Worm (Caenorhabditis elegans) whole organism, mixed stage, embryonic: ENCODE measurements around the gene nuo-3.

Source experiments
- M03D4.4 ChIP-seq: sonication (generic microtip); optimal IDR thresholded peaks from 2 replicates; lab custom pipeline; 2017; ENCODE audit warnings: mild to moderate bottlenecking, missing genetic modification characterization, missing compliant biosample characterization
- bed-3 ChIP-seq: fragments of 200-800 bp; sonication (Bioruptor generic); optimal IDR thresholded peaks from 3 replicates; lab custom pipeline; 2018; ENCODE audit warnings: mild to moderate bottlenecking, missing genetic modification characterization, moderate library complexity, missing compliant biosample characterization
- blmp-1 ChIP-seq: fragments of 150-350 bp; optimal IDR thresholded peaks from 2 replicates; lab custom pipeline; 2014; ENCODE audit warnings: missing biosample characterization, missing genetic modification characterization
- ceh-39 ChIP-seq: fragments of 150-350 bp; optimal IDR thresholded peaks from 2 replicates; lab custom pipeline; 2014; ENCODE audit warnings: missing biosample characterization, missing genetic modification characterization
- ceh-43 ChIP-seq: fragments of 200-800 bp; sonication (Bioruptor generic); optimal IDR thresholded peaks from 2 replicates; lab custom pipeline; 2018; ENCODE audit warnings: mild to moderate bottlenecking, missing genetic modification characterization, moderate library complexity, missing compliant biosample characterization
- ceh-83 ChIP-seq: fragments of 200-800 bp; sonication (Bioruptor generic); optimal IDR thresholded peaks from 2 replicates; lab custom pipeline; 2018; ENCODE audit warnings: mild to moderate bottlenecking, missing genetic modification characterization, missing compliant biosample characterization
- ces-1 ChIP-seq: fragments of 150-350 bp; optimal IDR thresholded peaks from 2 replicates; lab custom pipeline; 2014; ENCODE audit warnings: missing biosample characterization, missing genetic modification reagents, missing genetic modification characterization
- cnd-1 ChIP-seq: fragments of 200-800 bp; sonication (Bioruptor generic); optimal IDR thresholded peaks from 2 replicates; lab custom pipeline; 2018; ENCODE audit warnings: mild to moderate bottlenecking, missing genetic modification characterization, missing compliant biosample characterization
- drap-1 ChIP-seq: fragments of 200-800 bp; sonication (Bioruptor generic); optimal IDR thresholded peaks from 3 replicates; lab custom pipeline; 2018; ENCODE audit warnings: mild to moderate bottlenecking, missing genetic modification characterization, missing compliant biosample characterization
- elt-3 ChIP-seq: fragments of 150-350 bp; optimal IDR thresholded peaks from 2 replicates; lab custom pipeline; 2014; ENCODE audit warnings: missing biosample characterization, missing genetic modification characterization
- flh-1 ChIP-seq: fragments of 200-800 bp; sonication (Bioruptor generic); optimal IDR thresholded peaks from 2 replicates; lab custom pipeline; 2018; ENCODE audit warnings: mild to moderate bottlenecking, missing genetic modification characterization, moderate library complexity, missing compliant biosample characterization
- ham-2 ChIP-seq: fragments of 200-800 bp; sonication (Bioruptor generic); optimal IDR thresholded peaks from 2 replicates; lab custom pipeline; 2018; ENCODE audit warnings: mild to moderate bottlenecking, missing genetic modification characterization, missing compliant biosample characterization
- hlh-1 ChIP-seq: fragments of 150-350 bp; optimal IDR thresholded peaks from 2 replicates; lab custom pipeline; 2014; ENCODE audit warnings: missing biosample characterization, missing genetic modification reagents, missing genetic modification characterization
- lin-13 ChIP-seq: fragments of 150-350 bp; optimal IDR thresholded peaks from 2 replicates; lab custom pipeline; 2014; ENCODE audit warnings: missing biosample characterization, missing genetic modification characterization
- lin-32 ChIP-seq: fragments of 200-800 bp; sonication (Bioruptor generic); optimal IDR thresholded peaks from 2 replicates; lab custom pipeline; 2018; ENCODE audit warnings: mild to moderate bottlenecking, missing genetic modification characterization, missing compliant biosample characterization
- lsy-2 ChIP-seq: fragments of 150-350 bp; optimal IDR thresholded peaks from 2 replicates; lab custom pipeline; 2014; ENCODE audit warnings: missing biosample characterization, missing genetic modification characterization
- mab-5 ChIP-seq: fragments of 150-350 bp; optimal IDR thresholded peaks from 2 replicates; lab custom pipeline; 2014; ENCODE audit warnings: missing biosample characterization, missing genetic modification characterization
- mep-1 ChIP-seq: fragments of 150-350 bp; optimal IDR thresholded peaks from 2 replicates; lab custom pipeline; 2017; ENCODE audit warnings: missing biosample characterization, missing genetic modification reagents, missing genetic modification characterization, inconsistent platforms
- mls-2 ChIP-seq: sonication (generic microtip); optimal IDR thresholded peaks from 2 replicates; lab custom pipeline; 2016; ENCODE audit warnings: mild to moderate bottlenecking, missing genetic modification characterization, moderate library complexity, missing compliant biosample characterization
- nhr-12 ChIP-seq: fragments of 150-350 bp; optimal IDR thresholded peaks from 2 replicates; lab custom pipeline; 2014; ENCODE audit warnings: missing biosample characterization, missing genetic modification characterization
- nhr-2 ChIP-seq: fragments of 150-350 bp; optimal IDR thresholded peaks from 2 replicates; lab custom pipeline; 2014; ENCODE audit warnings: missing biosample characterization, missing genetic modification characterization
- nhr-237 ChIP-seq: fragments of 150-350 bp; optimal IDR thresholded peaks from 2 replicates; lab custom pipeline; 2014; ENCODE audit warnings: missing biosample characterization, missing genetic modification characterization
- nhr-28 ChIP-seq: fragments of 150-350 bp; optimal IDR thresholded peaks from 2 replicates; lab custom pipeline; 2014; ENCODE audit warnings: missing biosample characterization, missing genetic modification characterization
- pha-4 ChIP-seq: fragments of 150-350 bp; optimal IDR thresholded peaks from 2 replicates; lab custom pipeline; 2018; ENCODE audit warnings: missing biosample characterization, missing genetic modification reagents, missing genetic modification characterization
- sem-2 ChIP-seq: fragments of 200-800 bp; sonication (Bioruptor generic); optimal IDR thresholded peaks from 2 replicates; lab custom pipeline; 2018; ENCODE audit warnings: mild to moderate bottlenecking, missing genetic modification characterization, missing compliant biosample characterization
- snpc-4 ChIP-seq: fragments of 150-350 bp; optimal IDR thresholded peaks from 2 replicates; lab custom pipeline; 2014; ENCODE audit warnings: missing biosample characterization, missing genetic modification characterization
- sptf-1 ChIP-seq: sonication (generic microtip); optimal IDR thresholded peaks from 2 replicates; lab custom pipeline; 2017; ENCODE audit warnings: mild to moderate bottlenecking, missing genetic modification characterization, moderate library complexity, missing compliant biosample characterization
- tbx-8 ChIP-seq: fragments of 200-800 bp; sonication (Bioruptor generic); optimal IDR thresholded peaks from 2 replicates; lab custom pipeline; 2018; ENCODE audit warnings: mild to moderate bottlenecking, missing genetic modification characterization, moderate library complexity, missing compliant biosample characterization
- unc-120 ChIP-seq: sonication (generic microtip); optimal IDR thresholded peaks from 2 replicates; lab custom pipeline; 2017; ENCODE audit warnings: missing genetic modification characterization, missing compliant biosample characterization; ENCODE audit not compliant: poor library complexity, severe bottlenecking
- unc-39 ChIP-seq: fragments of 150-350 bp; optimal IDR thresholded peaks from 2 replicates; lab custom pipeline; 2014; ENCODE audit warnings: missing biosample characterization, missing genetic modification characterization
- unc-62 ChIP-seq: fragments of 150-350 bp; optimal IDR thresholded peaks from 2 replicates; lab custom pipeline; 2014; ENCODE audit warnings: missing biosample characterization, missing genetic modification reagents, missing genetic modification characterization
- zip-8 ChIP-seq: fragments of 150-350 bp; optimal IDR thresholded peaks from 2 replicates; lab custom pipeline; 2014; ENCODE audit warnings: missing biosample characterization, missing genetic modification characterization
- ztf-11 ChIP-seq: fragments of 150-350 bp; optimal IDR thresholded peaks from 2 replicates; lab custom pipeline; 2014; ENCODE audit warnings: missing biosample characterization, missing genetic modification characterization

nuo-3 gene

DNA sequence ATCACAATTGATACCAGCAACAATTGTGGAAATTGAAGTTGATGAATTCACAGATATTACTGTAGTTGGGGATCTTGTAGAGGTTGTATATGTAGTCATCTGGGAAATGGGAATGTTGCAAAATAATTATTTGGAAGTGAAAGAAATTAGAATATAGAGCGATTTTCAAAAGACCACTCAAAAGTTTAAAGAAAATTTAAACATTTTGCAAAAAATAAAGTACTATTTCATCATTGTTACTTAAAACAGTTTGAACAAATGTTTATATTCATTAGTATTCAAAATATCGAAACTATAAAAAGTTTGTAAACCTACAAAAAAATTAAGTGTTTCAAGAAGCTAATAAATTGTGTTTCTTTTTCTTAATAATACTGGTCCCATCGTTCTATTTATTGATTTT, 18.9 kb upstream of the nuo-3 start, which contains the start of gene Y57G11C.46:
Y57G11C.46 (minus strand) TSS at position 101 of the 400 bp plus-strand sequence.
- TF ChIP-seq ceh-83 (GFP tag; lab: Kevin White, UChicago), result no peak
- no peak for TF ChIP-seq ceh-43 (GFP tag; lab: Kevin White, UChicago)
- no peak for TF ChIP-seq lsy-2
- TF ChIP-seq hlh-1 (tag; lab: Kevin White, UChicago), result no peak
- no peak for TF ChIP-seq elt-3
- no peak for TF ChIP-seq pha-4 (tag; lab: Kevin White, UChicago)
- TF ChIP-seq tbx-8 (GFP tag; lab: Kevin White, UChicago), result no peak
- TF ChIP-seq mep-1 (tag; lab: Kevin White, UChicago), result no peak
- TF ChIP-seq flh-1 (GFP tag; lab: Kevin White, UChicago), result no peak
- no peak for TF ChIP-seq nhr-2
- no peak for TF ChIP-seq unc-62 (GFP tag; lab: Kevin White, UChicago)
- TF ChIP-seq unc-120 (tag; lab: Kevin White, UChicago), result no peak
- no peak for TF ChIP-seq sptf-1 (tag; lab: Kevin White, UChicago)
- no peak for TF ChIP-seq sem-2
- no peak for TF ChIP-seq ztf-11 (tag; lab: Kevin White, UChicago)
- TF ChIP-seq lin-32, result no peak
- no peak for TF ChIP-seq mls-2 (tag; lab: Kevin White, UChicago)
- TF ChIP-seq ceh-39 (tag; lab: Kevin White, UChicago), result no peak
- no peak for TF ChIP-seq blmp-1 (tag; lab: Kevin White, UChicago)
- TF ChIP-seq bed-3, result no peak

DNA sequence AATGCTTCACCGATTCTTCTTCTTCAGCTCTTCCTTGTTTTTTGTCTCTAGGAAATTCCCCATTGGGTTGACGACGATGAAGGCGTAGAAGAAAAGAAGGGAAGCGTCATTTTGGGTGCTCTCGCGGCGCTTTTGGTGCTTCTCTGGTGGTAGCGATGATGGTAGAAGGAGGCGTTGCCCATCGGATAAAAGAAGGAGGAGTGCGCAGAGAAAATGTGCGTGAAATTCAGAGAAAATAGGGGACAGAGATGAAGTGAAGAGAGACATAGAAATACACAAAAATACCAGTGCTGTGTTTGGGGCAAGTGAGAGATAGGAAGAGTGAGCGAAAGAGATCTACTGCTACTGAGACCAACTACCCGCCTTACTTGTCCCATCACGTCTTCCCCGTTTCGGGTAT, 9.6 kb upstream of the nuo-3 start, which contains the start of gene oig-5:
oig-5 (plus strand) TSS at position 301 of the 400 bp plus-strand sequence.
- TF ChIP-seq ztf-11 (tag; lab: Kevin White, UChicago), result no peak
- no peak for TF ChIP-seq sem-2
- no peak for TF ChIP-seq mls-2 (tag; lab: Kevin White, UChicago)
- no peak for TF ChIP-seq ces-1 (GFP tag; lab: Kevin White, UChicago)
- TF ChIP-seq hlh-1 (tag; lab: Kevin White, UChicago), result no peak
- no peak for TF ChIP-seq unc-62 (GFP tag; lab: Kevin White, UChicago)
- no peak for TF ChIP-seq bed-3
- TF ChIP-seq flh-1 (GFP tag; lab: Kevin White, UChicago), result no peak
- TF ChIP-seq unc-120 (tag; lab: Kevin White, UChicago), result no peak
- no peak for TF ChIP-seq nhr-237 (tag; lab: Kevin White, UChicago)
- no peak for TF ChIP-seq ceh-83 (GFP tag; lab: Kevin White, UChicago)
- no peak for TF ChIP-seq zip-8 (tag; lab: Kevin White, UChicago)
- no peak for TF ChIP-seq snpc-4 (tag; lab: Kevin White, UChicago)
- TF ChIP-seq mab-5 (tag; lab: Kevin White, UChicago), result no peak
- no peak for TF ChIP-seq ham-2 (GFP tag; lab: Kevin White, UChicago)
- no peak for TF ChIP-seq nhr-2
- no peak for TF ChIP-seq nhr-12
- no peak for TF ChIP-seq lin-13 (tag; lab: Kevin White, UChicago)
- TF ChIP-seq cnd-1 (tag; lab: Kevin White, UChicago), result no peak

DNA sequence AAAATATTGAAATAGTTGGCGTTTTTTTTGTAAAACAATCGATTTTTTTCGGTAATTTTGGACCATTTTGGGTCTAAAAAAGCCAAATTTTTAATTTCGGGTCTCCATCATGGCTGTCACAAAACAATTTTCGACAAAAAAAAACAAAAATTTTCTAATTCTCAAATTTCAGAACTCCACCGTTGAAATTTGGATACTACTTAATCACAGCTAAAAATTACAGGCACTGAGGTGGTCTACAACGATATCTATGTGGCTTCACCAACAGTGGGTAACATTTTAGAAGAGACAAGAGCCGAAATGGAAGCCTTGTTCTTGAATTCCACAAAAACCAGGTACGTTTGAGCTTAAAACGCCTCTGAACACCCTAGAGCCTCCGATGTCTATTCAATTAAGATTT, 5.0 kb upstream of the nuo-3 start, which contains the start of gene Y57G11C.1142:
Y57G11C.1142 (plus strand) TSS at position 301 of the 400 bp plus-strand sequence.
- TF ChIP-seq lsy-2, result no peak
- no peak for TF ChIP-seq snpc-4 (tag; lab: Kevin White, UChicago)
- no peak for TF ChIP-seq mab-5 (tag; lab: Kevin White, UChicago)
- TF ChIP-seq unc-62 (GFP tag; lab: Kevin White, UChicago), result no peak
- TF ChIP-seq nhr-237 (tag; lab: Kevin White, UChicago), result no peak
- TF ChIP-seq sem-2, result no peak
- TF ChIP-seq mep-1 (tag; lab: Kevin White, UChicago), result no peak
- TF ChIP-seq mls-2 (tag; lab: Kevin White, UChicago), result no peak
- TF ChIP-seq ceh-39 (tag; lab: Kevin White, UChicago), result no peak
- no peak for TF ChIP-seq nhr-2
- TF ChIP-seq tbx-8 (GFP tag; lab: Kevin White, UChicago), result no peak
- TF ChIP-seq bed-3, result no peak
- TF ChIP-seq unc-120 (tag; lab: Kevin White, UChicago), result no peak
- TF ChIP-seq unc-39 (tag; lab: Kevin White, UChicago), result no peak
- TF ChIP-seq drap-1, result no peak
- TF ChIP-seq zip-8 (tag; lab: Kevin White, UChicago), result no peak
- no peak for TF ChIP-seq ces-1 (GFP tag; lab: Kevin White, UChicago)
- TF ChIP-seq ham-2 (GFP tag; lab: Kevin White, UChicago), result no peak
- no peak for TF ChIP-seq M03D4.4 (tag; lab: Kevin White, UChicago)

DNA sequence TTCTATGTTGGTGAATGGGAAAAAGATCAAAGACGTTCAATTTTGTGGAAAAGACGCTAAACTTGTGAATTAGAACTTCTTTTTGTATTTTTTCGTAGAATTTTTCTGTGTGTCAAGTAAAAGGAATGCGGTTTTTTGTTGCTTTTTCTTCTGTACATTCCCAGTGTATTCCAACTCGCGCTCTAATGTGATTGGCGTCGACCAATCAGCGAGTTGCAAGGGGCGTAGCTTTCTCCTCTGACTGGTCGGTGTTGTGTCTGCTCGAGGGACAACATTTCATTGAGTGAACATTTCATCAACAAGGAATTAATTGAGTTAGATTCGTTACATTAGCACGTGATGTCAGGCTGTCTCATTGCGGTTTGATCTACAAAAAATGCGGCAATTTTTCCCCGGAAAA, 3.6 kb upstream of the nuo-3 start:
- TF ChIP-seq M03D4.4 (tag; lab: Kevin White, UChicago) (no peak), nhr-28 (tag; lab: Kevin White, UChicago) (no peak), zip-8 (tag; lab: Kevin White, UChicago) (no peak), ztf-11 (tag; lab: Kevin White, UChicago) (no peak), tbx-8 (GFP tag; lab: Kevin White, UChicago) (no peak), lsy-2 (no peak), nhr-2 (no peak), unc-62 (GFP tag; lab: Kevin White, UChicago) (no peak), bed-3 (no peak), sptf-1 (tag; lab: Kevin White, UChicago) (no peak), flh-1 (GFP tag; lab: Kevin White, UChicago) (no peak), pha-4 (tag; lab: Kevin White, UChicago) (no peak), mls-2 (tag; lab: Kevin White, UChicago) (no peak), ham-2 (GFP tag; lab: Kevin White, UChicago) (no peak), nhr-237 (tag; lab: Kevin White, UChicago) (no peak), snpc-4 (tag; lab: Kevin White, UChicago) (no peak), cnd-1 (tag; lab: Kevin White, UChicago) (no peak)
